Comparison of ENCODE assay signal across 3 fruit fly cellular contexts in the genomic region with DNA sequence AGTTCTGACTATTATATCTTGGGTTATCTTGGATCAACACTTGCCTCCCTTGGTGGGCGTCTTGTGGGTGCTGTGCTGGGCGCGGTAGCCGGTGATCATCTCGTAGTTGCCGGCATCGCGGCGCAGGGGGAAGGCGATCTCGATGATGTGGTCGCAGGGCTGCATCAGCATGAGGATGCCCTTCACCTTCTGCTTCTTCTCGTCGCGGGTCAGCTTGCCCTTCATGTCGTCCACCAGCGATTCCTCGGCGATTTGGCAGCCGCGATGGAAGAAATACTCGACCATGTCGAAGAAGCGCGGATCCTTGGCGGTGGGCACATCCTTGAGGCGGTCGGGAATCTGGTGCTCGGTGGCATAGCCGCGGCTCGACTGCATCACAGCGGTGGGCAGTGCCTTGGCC.
TF ChIP-seq lines count a peak whose summit lies in the region.

No protein-coding gene starts in this region.

- TF ChIP-seq CTCF in whole organism, embryonic (GFP tag; optimal IDR thresholded peaks at IDR 0.05; lab: Kevin White, UChicago): no peak

TF ChIP-seq in Kc167, 6 proteins besides CTCF, POLR2A, EP300 and RAD21:
- TF ChIP-seq ttk (optimal IDR thresholded peaks at IDR 0.05; lab: Kevin White, UChicago) (peak; percentile 96), insv (optimal IDR thresholded peaks at IDR 0.05; lab: Kevin White, UChicago) (no peak), Sin3A (optimal IDR thresholded peaks at IDR 0.05; lab: Kevin White, UChicago) (no peak), psq (optimal IDR thresholded peaks at IDR 0.05; lab: Kevin White, UChicago) (no peak)

TF ChIP-seq in whole organism, embryonic, 481 proteins besides CTCF, POLR2A, EP300 and RAD21:
- TF ChIP-seq CG17328 (GFP tag; IDR thresholded peaks at IDR 0.05; lab: Robert Waterston, UW): no peak
- TF ChIP-seq prd (optimal IDR thresholded peaks at IDR 0.05; lab: Kevin White, UChicago): no peak
- TF ChIP-seq prd (GFP tag; IDR thresholded peaks at IDR 0.05; lab: Robert Waterston, UW): 0 out of 3 replicates have a peak, but pooled peaks have one; percentile 13
- no peak for TF ChIP-seq Drgx (GFP tag; IDR thresholded peaks at IDR 0.05; lab: Robert Waterston, UW)
- TF ChIP-seq disco-r (GFP tag; optimal IDR thresholded peaks at IDR 0.05; lab: Kevin White, UChicago): no peak
- TF ChIP-seq CG11093 (GFP tag; IDR thresholded peaks at IDR 0.05; lab: Robert Waterston, UW): 0 out of 3 replicates have a peak, but pooled peaks have one; percentile 23
- TF ChIP-seq Camta (GFP tag; optimal IDR thresholded peaks at IDR 0.05; lab: Kevin White, UChicago): peak; percentile 26
- no peak for TF ChIP-seq CG1647 (GFP tag; optimal IDR thresholded peaks at IDR 0.05; lab: Kevin White, UChicago)
- TF ChIP-seq CHES-1-like (GFP tag; optimal IDR thresholded peaks at IDR 0.05; lab: Kevin White, UChicago): peak; percentile 10
- peak; percentile 27 for TF ChIP-seq Antp (GFP tag; optimal IDR thresholded peaks at IDR 0.05; lab: Kevin White, UChicago)
- peak; percentile 13 for TF ChIP-seq CG8478 (optimal IDR thresholded peaks at IDR 0.05; lab: Kevin White, UChicago)
- peak; percentile 61 for TF ChIP-seq pb (GFP tag; optimal IDR thresholded peaks at IDR 0.05; lab: Kevin White, UChicago)

TF ChIP-seq in whole organism, pupa, 21 proteins besides CTCF, POLR2A, EP300 and RAD21:
- no peak for TF ChIP-seq D1 (tag; optimal IDR thresholded peaks at IDR 0.05; lab: Kevin White, UChicago)
- TF ChIP-seq CG10348 (GFP tag; IDR thresholded peaks at IDR 0.05; lab: Robert Waterston, UW): 0 out of 2 replicates have a peak, but pooled peaks have one; percentile 7
